Worm (Caenorhabditis elegans) whole organism, late embryonic: Measurements from ENCODE around the gene K02H11.9.

Source experiments
- F13H6.1 ChIP-seq: sonication (generic microtip); optimal IDR thresholded peaks from 2 replicates; lab custom pipeline; 2016; ENCODE audit warnings: missing genetic modification characterization, missing compliant biosample characterization
- K02D7.2 ChIP-seq: sonication (generic microtip); optimal IDR thresholded peaks from 2 replicates; lab custom pipeline; 2017; ENCODE audit warnings: mild to moderate bottlenecking, missing genetic modification characterization, missing compliant biosample characterization
- K09A11.1 ChIP-seq: sonication (generic microtip); optimal IDR thresholded peaks from 2 replicates; lab custom pipeline; 2017; ENCODE audit warnings: antibody characterized with exemption, mild to moderate bottlenecking, missing genetic modification characterization, missing compliant biosample characterization; ENCODE audit not compliant: insufficient read depth
- T23F11.4 ChIP-seq: fragments of 200-800 bp; sonication (Bioruptor generic); optimal IDR thresholded peaks from 2 replicates; lab custom pipeline; 2018; ENCODE audit warnings: mild to moderate bottlenecking, missing genetic modification characterization, missing compliant biosample characterization
- ceh-22 ChIP-seq: sonication (generic microtip); optimal IDR thresholded peaks from 2 replicates; lab custom pipeline; 2017; ENCODE audit warnings: missing biosample characterization, missing genetic modification characterization
- ceh-24 ChIP-seq: sonication (generic microtip); optimal IDR thresholded peaks from 2 replicates; lab custom pipeline; 2016; ENCODE audit warnings: mild to moderate bottlenecking, missing genetic modification characterization, missing compliant biosample characterization
- ceh-34 ChIP-seq: sonication (generic microtip); optimal IDR thresholded peaks from 2 replicates; lab custom pipeline; 2016; ENCODE audit warnings: mild to moderate bottlenecking, missing genetic modification characterization, missing compliant biosample characterization
- ceh-45 ChIP-seq: fragments of 200-800 bp; sonication (Bioruptor generic); IDR thresholded peaks from 2 replicates; pipeline ENCODE4 v1.3.6; 2022; ENCODE audit warnings: missing genetic modification reagents, missing genetic modification characterization, missing compliant biosample characterization
- ceh-48 ChIP-seq: sonication (generic microtip); optimal IDR thresholded peaks from 2 replicates; lab custom pipeline; 2016; ENCODE audit warnings: missing genetic modification characterization, inconsistent platforms, missing compliant biosample characterization
- ceh-6 ChIP-seq: fragments of 200-800 bp; sonication (Bioruptor generic); optimal IDR thresholded peaks from 2 replicates; lab custom pipeline; 2018; ENCODE audit warnings: mild to moderate bottlenecking, missing genetic modification characterization, missing compliant biosample characterization
- ceh-9 ChIP-seq: sonication (generic microtip); optimal IDR thresholded peaks from 2 replicates; lab custom pipeline; 2016; ENCODE audit warnings: mild to moderate bottlenecking, missing genetic modification characterization, inconsistent platforms, missing compliant biosample characterization
- dve-1 ChIP-seq: sonication (generic microtip); optimal IDR thresholded peaks from 2 replicates; lab custom pipeline; 2017; ENCODE audit warnings: antibody characterized with exemption, mild to moderate bottlenecking, missing genetic modification characterization, missing compliant biosample characterization
- elt-2 ChIP-seq: sonication (generic microtip); optimal IDR thresholded peaks from 2 replicates; lab custom pipeline; 2016; ENCODE audit warnings: missing genetic modification reagents, missing genetic modification characterization, missing compliant biosample characterization
- ets-4 ChIP-seq: sonication (generic microtip); optimal IDR thresholded peaks from 2 replicates; lab custom pipeline; 2016; ENCODE audit warnings: missing genetic modification characterization, missing compliant biosample characterization
- fax-1 ChIP-seq: sonication (generic microtip); optimal IDR thresholded peaks from 2 replicates; lab custom pipeline; 2016; ENCODE audit warnings: missing genotype, missing genetic modification characterization, missing compliant biosample characterization
- fkh-10 ChIP-seq: fragments of 150-350 bp; optimal IDR thresholded peaks from 2 replicates; lab custom pipeline; 2014; ENCODE audit warnings: missing biosample characterization, missing genetic modification reagents, missing genetic modification characterization
- hlh-15 ChIP-seq: sonication (generic microtip); optimal IDR thresholded peaks from 2 replicates; lab custom pipeline; 2016; ENCODE audit warnings: missing genetic modification characterization, missing compliant biosample characterization
- hlh-30 ChIP-seq: sonication (generic microtip); optimal IDR thresholded peaks from 2 replicates; lab custom pipeline; 2017; ENCODE audit warnings: antibody characterized with exemption, missing genetic modification characterization, missing compliant biosample characterization; ENCODE audit not compliant: insufficient read depth
- hlh-8 ChIP-seq: sonication (generic microtip); optimal IDR thresholded peaks from 2 replicates; lab custom pipeline; 2016; ENCODE audit warnings: missing genotype, missing genetic modification characterization, missing compliant biosample characterization
- lim-6 ChIP-seq: sonication (generic microtip); optimal IDR thresholded peaks from 2 replicates; lab custom pipeline; 2016; ENCODE audit warnings: missing genetic modification characterization, missing compliant biosample characterization
- madf-2 ChIP-seq: sonication (generic microtip); optimal IDR thresholded peaks from 2 replicates; lab custom pipeline; 2017; ENCODE audit warnings: missing genetic modification characterization, missing compliant biosample characterization
- nfya-1 ChIP-seq: sonication (generic microtip); optimal IDR thresholded peaks from 2 replicates; lab custom pipeline; 2017; ENCODE audit warnings: missing genetic modification characterization, mild to moderate bottlenecking, missing compliant biosample characterization, antibody characterized with exemption, moderate library complexity
- nhr-232 ChIP-seq: sonication (generic microtip); optimal IDR thresholded peaks from 2 replicates; lab custom pipeline; 2016; ENCODE audit warnings: missing genetic modification characterization, missing compliant biosample characterization
- npax-4 ChIP-seq: sonication (generic microtip); optimal IDR thresholded peaks from 2 replicates; lab custom pipeline; 2016; ENCODE audit warnings: missing genetic modification characterization, missing compliant biosample characterization
- odd-2 ChIP-seq: sonication (generic microtip); optimal IDR thresholded peaks from 2 replicates; lab custom pipeline; 2017; ENCODE audit warnings: antibody characterized with exemption, mild to moderate bottlenecking, missing genetic modification characterization, missing compliant biosample characterization
- pag-3 ChIP-seq: sonication (generic microtip); optimal IDR thresholded peaks from 2 replicates; lab custom pipeline; 2016; ENCODE audit warnings: missing compliant biosample characterization, missing genetic modification characterization, borderline replicate concordance
- pat-9 ChIP-seq: fragments of 200-800 bp; sonication (Bioruptor generic); optimal IDR thresholded peaks from 2 replicates; lab custom pipeline; 2018; ENCODE audit warnings: mild to moderate bottlenecking, missing genetic modification characterization, moderate library complexity, missing compliant biosample characterization
- pax-1 ChIP-seq: fragments of 150-350 bp; optimal IDR thresholded peaks from 2 replicates; lab custom pipeline; 2014; ENCODE audit warnings: missing biosample characterization, missing genetic modification characterization
- pha-2 ChIP-seq: sonication (generic microtip); optimal IDR thresholded peaks from 2 replicates; lab custom pipeline; 2017; ENCODE audit warnings: mild to moderate bottlenecking, missing genetic modification characterization, missing compliant biosample characterization
- pha-4 ChIP-seq: fragments of 150-350 bp; optimal IDR thresholded peaks from 2 replicates; lab custom pipeline; 2018; ENCODE audit warnings: missing biosample characterization, missing genetic modification reagents, missing genetic modification characterization
- pqm-1 ChIP-seq: sonication (generic microtip); optimal IDR thresholded peaks from 2 replicates; lab custom pipeline; 2016; ENCODE audit warnings: missing genetic modification characterization, missing compliant biosample characterization
- ref-2 ChIP-seq: sonication (generic microtip); optimal IDR thresholded peaks from 2 replicates; lab custom pipeline; 2016; ENCODE audit warnings: missing genetic modification characterization, missing compliant biosample characterization
- rnt-1 ChIP-seq: sonication (generic microtip); optimal IDR thresholded peaks from 2 replicates; lab custom pipeline; 2016; ENCODE audit warnings: missing genetic modification characterization, missing compliant biosample characterization
- sdc-2 ChIP-seq: sonication (generic microtip); optimal IDR thresholded peaks from 2 replicates; lab custom pipeline; 2016; ENCODE audit warnings: missing genotype, missing genetic modification characterization, missing compliant biosample characterization
- sox-4 ChIP-seq: sonication (generic microtip); optimal IDR thresholded peaks from 2 replicates; lab custom pipeline; 2017; ENCODE audit warnings: mild to moderate bottlenecking, missing genetic modification characterization, inconsistent platforms, missing compliant biosample characterization
- syd-9 ChIP-seq: sonication (generic microtip); optimal IDR thresholded peaks from 2 replicates; lab custom pipeline; 2016; ENCODE audit warnings: mild to moderate bottlenecking, missing genetic modification characterization, moderate library complexity, missing compliant biosample characterization
- tbx-7 ChIP-seq: sonication (generic microtip); optimal IDR thresholded peaks from 2 replicates; lab custom pipeline; 2016; ENCODE audit warnings: missing genotype, missing genetic modification characterization, missing compliant biosample characterization
- unc-3 ChIP-seq, 2 experiments: fragments of 200-800 bp in 1 of 2; sonication (Bioruptor generic) in 1 of 2; sonication (generic microtip) in 1 of 2; conservative IDR thresholded peaks in 1 of 2; optimal IDR thresholded peaks in 1 of 2; 2 replicates each; pipeline versions ENCODE4 v1.3.6 to Lab custom; 2016 to 2022; ENCODE audit warnings: missing compliant biosample characterization in 2 of 2, missing genetic modification characterization in 2 of 2, missing genetic modification reagents in 1 of 2

Gene K02H11.9

ce11 chrV:1536979-1537378 is at the start of gene K02H11.9:
K02H11.9 (minus strand) TSS chrV:1537079.
- TF ChIP-seq npax-4 (no peak), fkh-10 (no peak), tbx-7 (tag; lab: Kevin White, UChicago) (no peak), dve-1 (tag; lab: Kevin White, UChicago) (no peak), hlh-30 (tag; lab: Kevin White, UChicago) (no peak), nhr-232 (no peak), ceh-6 (GFP tag; lab: Kevin White, UChicago) (no peak), pqm-1 (no peak), syd-9 (tag; lab: Kevin White, UChicago) (no peak), ceh-9 (no peak), sox-4 (no peak), fax-1 (tag; lab: Kevin White, UChicago) (no peak), ceh-22 (tag; lab: Kevin White, UChicago) (no peak), ceh-45 (GFP tag; lab: Robert Waterston, UW) (no peak), elt-2 (tag; lab: Kevin White, UChicago) (no peak), pat-9 (tag; lab: Kevin White, UChicago) (no peak), madf-2 (tag; lab: Kevin White, UChicago) (no peak), sdc-2 (tag; lab: Kevin White, UChicago) (no peak), pag-3 (tag; lab: Kevin White, UChicago) (no peak), odd-2 (tag; lab: Kevin White, UChicago) (no peak)

ce11 chrV:1585411-1585810 is 48.5 kb upstream of the K02H11.9 start, which contains the start of gene F16B4.7:
F16B4.7 (plus strand) TSS chrV:1585711.
- TF ChIP-seq ref-2 (tag; lab: Kevin White, UChicago) (no peak), rnt-1 (tag; lab: Kevin White, UChicago) (no peak), ceh-24 (tag; lab: Kevin White, UChicago) (no peak), ceh-34 (tag; lab: Kevin White, UChicago) (no peak), lim-6 (no peak), nhr-232 (no peak), K09A11.1 (tag; lab: Kevin White, UChicago) (no peak), pha-4 (tag; lab: Kevin White, UChicago) (no peak), F13H6.1 (tag; lab: Kevin White, UChicago) (no peak), unc-3 (GFP tag; conservative IDR thresholded peaks at IDR 0.05; lab: Robert Waterston, UW) (no peak), unc-3 (tag; optimal IDR thresholded peaks at IDR 0.05; lab: Kevin White, UChicago) (no peak), K02D7.2 (tag; lab: Kevin White, UChicago) (no peak), nfya-1 (no peak)

ce11 chrV:1583242-1583641 is 46.4 kb upstream of the K02H11.9 start:
- TF ChIP-seq hlh-15 (tag; lab: Kevin White, UChicago) (no peak), npax-4 (no peak), hlh-8 (tag; lab: Kevin White, UChicago) (no peak), pax-1 (no peak), T23F11.4 (GFP tag; lab: Kevin White, UChicago) (no peak), pha-2 (no peak), ceh-48 (tag; lab: Kevin White, UChicago) (no peak), nhr-232 (no peak), elt-2 (tag; lab: Kevin White, UChicago) (no peak), ets-4 (tag; lab: Kevin White, UChicago) (no peak)
